Fruit fly (Drosophila melanogaster) whole organism: Measurements from ENCODE around the gene CG7367.
"Not testable (repeated sequence)": the region's sequence is repeated elsewhere in the genome, so short reads cannot be mapped to it uniquely, and the experiment has no call there.

Experiments used
- CG8478 ChIP-seq: fragments of >200 bp; optimal IDR thresholded peaks from 2 replicates; lab custom pipeline; 2018; ENCODE audit warnings: inconsistent platforms
- Dll ChIP-seq: fragments of >200 bp; optimal IDR thresholded peaks from 2 replicates; lab custom pipeline; 2017
- EcR ChIP-seq, 2 experiments: fragments of >200 bp; optimal IDR thresholded peaks; 2 replicates each; lab custom pipeline; 2017; ENCODE audit warnings: missing biosample characterization in 2 of 2, missing genetic modification characterization in 2 of 2, missing genetic modification reagents in 2 of 2
- pan ChIP-seq: fragments of >200 bp; optimal IDR thresholded peaks from 2 replicates; lab custom pipeline; 2017
- psq ChIP-seq: fragments of >200 bp; optimal IDR thresholded peaks from 2 replicates; lab custom pipeline; 2017
- usp ChIP-seq: fragments of >200 bp; optimal IDR thresholded peaks from 2 replicates; lab custom pipeline; 2017; ENCODE audit warnings: missing biosample characterization, missing genetic modification characterization, mixed read lengths

Gene CG7367

DNA sequence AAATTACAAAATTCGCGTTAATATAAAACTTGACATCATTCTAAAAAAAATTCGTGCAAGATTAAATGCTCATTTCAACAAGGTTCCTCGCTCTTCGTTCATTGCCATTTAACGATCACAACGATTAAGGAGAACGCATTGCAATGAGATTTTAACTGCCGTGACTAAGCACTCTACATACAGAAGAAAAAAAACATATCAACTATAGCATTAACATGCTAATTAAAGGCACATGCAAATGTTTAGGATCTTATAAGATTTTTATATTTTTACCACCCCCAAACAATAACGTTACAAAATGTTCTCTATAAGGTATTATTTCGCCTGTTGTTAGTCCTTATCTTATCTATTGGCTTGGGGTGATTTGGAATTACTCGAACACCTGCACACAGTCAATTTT is 48.9 kb downstream of the CG7367 start:
- TF ChIP-seq psq (lab: Kevin White, UChicago): no peak
- TF ChIP-seq Dll (lab: Kevin White, UChicago): no peak
- TF ChIP-seq pan: no peak
- TF ChIP-seq CG8478 (lab: Kevin White, UChicago): no peak
- TF ChIP-seq usp (GFP tag; lab: Kevin White, UChicago): no peak
- TF ChIP-seq EcR (GFP tag; optimal IDR thresholded peaks at IDR 0.05; lab: Kevin White, UChicago): no peak

dm6 chr2L:7989868-7990267 is 49.7 kb downstream of the CG7367 start:
- no peak for TF ChIP-seq pan
- no peak for TF ChIP-seq psq (lab: Kevin White, UChicago)
- no peak for TF ChIP-seq Dll (lab: Kevin White, UChicago)
- no peak for TF ChIP-seq CG8478 (lab: Kevin White, UChicago)
- TF ChIP-seq usp (GFP tag; lab: Kevin White, UChicago): no peak
- no peak for TF ChIP-seq EcR (GFP tag; optimal IDR thresholded peaks at IDR 0.05; lab: Kevin White, UChicago)

dm6 chr2L:7986210-7986609 is 53.4 kb downstream of the CG7367 start:
- TF ChIP-seq pan (no peak), psq (lab: Kevin White, UChicago) (no peak), CG8478 (lab: Kevin White, UChicago) (no peak), Dll (lab: Kevin White, UChicago) (no peak), EcR (GFP tag; optimal IDR thresholded peaks at IDR 0.05; lab: Kevin White, UChicago) (no peak), usp (GFP tag; lab: Kevin White, UChicago) (no peak)

DNA sequence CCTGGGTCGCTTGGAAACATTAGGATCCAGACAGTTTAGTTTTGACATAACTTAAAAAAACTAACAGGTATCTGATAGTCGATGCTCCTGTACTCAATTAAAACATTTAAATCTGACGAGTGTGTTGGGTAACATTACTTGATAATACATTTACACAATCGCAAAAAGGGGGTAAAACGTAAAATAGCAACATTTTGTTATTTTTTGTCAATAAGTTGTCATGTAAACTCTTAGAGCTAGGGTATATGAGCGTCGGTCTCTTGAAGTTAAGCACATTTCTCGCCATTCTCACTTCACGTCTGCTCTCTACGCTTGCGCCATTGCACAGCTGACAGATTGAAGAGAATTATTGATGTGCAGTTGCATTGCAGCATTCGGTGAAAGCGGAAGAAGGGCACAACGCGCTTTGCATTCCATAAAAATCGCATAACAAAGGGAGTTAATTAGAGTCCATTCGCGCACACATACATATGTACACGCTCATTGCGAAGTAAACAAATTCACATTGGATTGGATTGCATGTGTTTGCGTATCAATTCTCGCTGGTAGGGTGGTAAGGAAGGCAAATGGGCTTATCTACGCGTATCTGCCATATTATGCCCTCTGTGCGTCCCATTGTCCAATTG is 54.6 kb downstream of the CG7367 start:
- TF ChIP-seq psq (lab: Kevin White, UChicago) (no peak), pan (no peak), Dll (lab: Kevin White, UChicago) (no peak), usp (GFP tag; lab: Kevin White, UChicago) (no peak), EcR (GFP tag; optimal IDR thresholded peaks at IDR 0.05; lab: Kevin White, UChicago) (no peak), CG8478 (lab: Kevin White, UChicago) (no peak)

dm6 chr2L:7984059-7984800 is 55.4 kb downstream of the CG7367 start, which contains the start of gene Snoo:
TSS of gene Snoo (minus strand) at chr2L:7984196.
- TF ChIP-seq pan (no peak), psq (lab: Kevin White, UChicago) (no peak), Dll (lab: Kevin White, UChicago) (no peak), usp (GFP tag; lab: Kevin White, UChicago) (no peak), CG8478 (lab: Kevin White, UChicago) (no peak), EcR (GFP tag; optimal IDR thresholded peaks at IDR 0.05; lab: Kevin White, UChicago) (no peak)

- TF ChIP-seq EcR (GFP tag; optimal IDR thresholded peaks at IDR 0.05; lab: Kevin White, UChicago); CG8478 (lab: Kevin White, UChicago); Dll (lab: Kevin White, UChicago): not testable (repeated sequence)
Measured at dm6 chr2L:7983646-7984045, 55.9 kb downstream of the CG7367 start, which contains the start of gene CG7231. TSS of gene CG7231 (plus strand) at chr2L:7983946.
